Fruit fly (Drosophila melanogaster) whole organism, embryonic: ENCODE data around the gene CG12010.

Source experiments
- Abd-B ChIP-seq: fragments of 200-800 bp; sonication (Bioruptor generic); optimal IDR thresholded peaks from 2 replicates; lab custom pipeline; 2018; ENCODE audit warnings: missing biosample characterization, mild to moderate bottlenecking, missing genetic modification characterization, moderate library complexity
- Atf6 ChIP-seq: fragments of 200-800 bp; sonication (Bioruptor generic); IDR thresholded peaks from 2 replicates; pipeline ENCODE4 v1.3.6; 2022; ENCODE audit warnings: missing biosample characterization, missing genetic modification characterization
- Bdp1 ChIP-seq: fragments of 200-800 bp; sonication (Bioruptor generic); optimal IDR thresholded peaks from 3 replicates; lab custom pipeline; 2016; ENCODE audit warnings: missing biosample characterization, missing genetic modification characterization
- CG10321 ChIP-seq: fragments of 200-800 bp; sonication (Bioruptor generic); IDR thresholded peaks from 2 replicates; pipeline ENCODE4 v1.3.6; 2022; ENCODE audit warnings: missing biosample characterization, missing genetic modification characterization
- CG10462 ChIP-seq: fragments of 200-800 bp; sonication (Bioruptor generic); optimal IDR thresholded peaks from 2 replicates; lab custom pipeline; 2016; ENCODE audit warnings: missing biosample characterization, missing genetic modification characterization
- CG12155 ChIP-seq: fragments of 200-800 bp; sonication (Bioruptor generic); optimal IDR thresholded peaks from 3 replicates; lab custom pipeline; 2016; ENCODE audit warnings: missing biosample characterization, missing genetic modification characterization
- CG13624 ChIP-seq: fragments of 200-800 bp; sonication (Bioruptor generic); optimal IDR thresholded peaks from 2 replicates; lab custom pipeline; 2016; ENCODE audit warnings: missing biosample characterization, missing genetic modification characterization
- CG14965 ChIP-seq: fragments of 200-800 bp; sonication (Bioruptor generic); optimal IDR thresholded peaks from 2 replicates; lab custom pipeline; 2016; ENCODE audit warnings: missing biosample characterization, missing genetic modification characterization, borderline replicate concordance
- CG15073 ChIP-seq: fragments of 200-800 bp; sonication (Bioruptor generic); optimal IDR thresholded peaks from 2 replicates; lab custom pipeline; 2016; ENCODE audit warnings: missing biosample characterization, missing genetic modification characterization
- CG1529 ChIP-seq: fragments of 200-800 bp; sonication (Bioruptor generic); optimal IDR thresholded peaks from 3 replicates; lab custom pipeline; 2018; ENCODE audit warnings: missing biosample characterization, missing genetic modification characterization
- CG15479 ChIP-seq: fragments of 200-800 bp; sonication (Bioruptor generic); optimal IDR thresholded peaks from 3 replicates; lab custom pipeline; 2019; ENCODE audit warnings: missing biosample characterization, mild to moderate bottlenecking, missing genetic modification characterization, moderate library complexity
- CG16863 ChIP-seq: fragments of 200-800 bp; sonication (Bioruptor generic); optimal IDR thresholded peaks from 3 replicates; lab custom pipeline; 2016; ENCODE audit warnings: missing biosample characterization, missing genetic modification characterization
- CG18011 ChIP-seq: fragments of 200-800 bp; sonication (Bioruptor generic); optimal IDR thresholded peaks from 2 replicates; lab custom pipeline; 2017; ENCODE audit warnings: missing biosample characterization, missing genetic modification characterization, mild to moderate bottlenecking, moderate library complexity, missing genotype
- CG30020 ChIP-seq: fragments of 200-800 bp; optimal IDR thresholded peaks from 2 replicates; lab custom pipeline; 2019; ENCODE audit warnings: missing biosample characterization, mild to moderate bottlenecking, missing genetic modification characterization, moderate library complexity
- CG30431 ChIP-seq: fragments of 200-800 bp; sonication (Bioruptor generic); optimal IDR thresholded peaks from 2 replicates; lab custom pipeline; 2017; ENCODE audit warnings: missing biosample characterization, missing genetic modification characterization
- CG31365 ChIP-seq: fragments of 200-800 bp; sonication (Bioruptor generic); optimal IDR thresholded peaks from 2 replicates; lab custom pipeline; 2018; ENCODE audit warnings: missing biosample characterization, mild to moderate bottlenecking, missing genetic modification characterization
- CG3726 ChIP-seq: fragments of 200-800 bp; sonication (Bioruptor generic); IDR thresholded peaks from 3 replicates; pipeline ENCODE4, ENCODE4 v1.3.6; 2022; ENCODE audit warnings: missing biosample characterization, missing genetic modification characterization
- CG4328 ChIP-seq: fragments of 200-800 bp; sonication (Bioruptor generic); optimal IDR thresholded peaks from 3 replicates; lab custom pipeline; 2017; ENCODE audit warnings: missing biosample characterization, missing genetic modification reagents, missing genetic modification characterization
- CG4404 ChIP-seq: fragments of 200-800 bp; sonication (Bioruptor generic); IDR thresholded peaks from 2 replicates; pipeline ENCODE4 v1.3.6; 2022; ENCODE audit warnings: missing biosample characterization, missing genetic modification characterization
- CG8765 ChIP-seq: fragments of 200-800 bp; sonication (Bioruptor generic); IDR thresholded peaks from 2 replicates; pipeline ENCODE4 v1.3.6; 2022; ENCODE audit warnings: missing biosample characterization, missing genetic modification characterization
- CHES-1-like ChIP-seq: fragments of 200-800 bp; sonication (Bioruptor generic); optimal IDR thresholded peaks from 2 replicates; lab custom pipeline; 2016; ENCODE audit warnings: missing biosample characterization, missing genetic modification characterization
- Chrac-16 ChIP-seq: fragments of 200-800 bp; sonication (Bioruptor generic); optimal IDR thresholded peaks from 3 replicates; lab custom pipeline; 2016; ENCODE audit warnings: missing biosample characterization, missing genetic modification characterization
- Dip3 ChIP-seq: fragments of 200-800 bp; sonication (Bioruptor generic); optimal IDR thresholded peaks from 3 replicates; lab custom pipeline; 2016; ENCODE audit warnings: missing biosample characterization, missing genetic modification characterization
- Dp ChIP-seq: fragments of 200-800 bp; sonication (Bioruptor generic); optimal IDR thresholded peaks from 2 replicates; lab custom pipeline; 2018; ENCODE audit warnings: missing biosample characterization, mild to moderate bottlenecking, missing genetic modification characterization, moderate library complexity
- E2f1 ChIP-seq: fragments of 200-800 bp; sonication (Bioruptor generic); IDR thresholded peaks from 2 replicates; pipeline ENCODE4 v1.3.6; 2022; ENCODE audit warnings: missing biosample characterization, missing genetic modification characterization
- E2f2 ChIP-seq: fragments of 200-800 bp; sonication (Bioruptor generic); IDR thresholded peaks from 2 replicates; pipeline ENCODE4 v1.3.6; 2022; ENCODE audit warnings: missing biosample characterization, missing genetic modification characterization
- Ets65A ChIP-seq: fragments of 200-800 bp; sonication (Bioruptor generic); peaks from one replicate; lab custom pipeline; 2016; ENCODE audit warnings: missing biosample characterization, missing genetic modification characterization
- Hey ChIP-seq: fragments of 200-800 bp; sonication (Bioruptor generic); optimal IDR thresholded peaks from 3 replicates; lab custom pipeline; 2018; ENCODE audit warnings: missing biosample characterization, mild to moderate bottlenecking, missing genetic modification characterization
- Hmx ChIP-seq: fragments of 200-800 bp; sonication (Bioruptor generic); optimal IDR thresholded peaks from 2 replicates; lab custom pipeline; 2016; ENCODE audit warnings: missing biosample characterization, missing genetic modification characterization
- Lhr ChIP-seq: fragments of 200-800 bp; sonication (Bioruptor generic); optimal IDR thresholded peaks from 3 replicates; lab custom pipeline; 2017; ENCODE audit warnings: mild to moderate bottlenecking, missing biosample characterization, missing genetic modification reagents, missing genetic modification characterization
- Meics ChIP-seq: fragments of 200-800 bp; sonication (Bioruptor generic); optimal IDR thresholded peaks from 2 replicates; lab custom pipeline; 2017; ENCODE audit warnings: missing biosample characterization, mild to moderate bottlenecking, missing genetic modification characterization
- NC2α ChIP-seq: fragments of 200-800 bp; sonication (Bioruptor generic); optimal IDR thresholded peaks from 2 replicates; lab custom pipeline; 2016; ENCODE audit warnings: missing biosample characterization, missing genetic modification characterization
- Rfx ChIP-seq: fragments of 200-800 bp; sonication (Bioruptor generic); IDR thresholded peaks from 2 replicates; pipeline ENCODE4 v1.3.6; 2022; ENCODE audit warnings: missing biosample characterization, missing genetic modification characterization
- Rx ChIP-seq: fragments of 200-800 bp; sonication (Bioruptor generic); IDR thresholded peaks from 2 replicates; pipeline ENCODE4 v1.3.6; 2022; ENCODE audit warnings: missing biosample characterization, missing genetic modification characterization
- TFAM ChIP-seq: fragments of 200-800 bp; sonication (Bioruptor generic); optimal IDR thresholded peaks from 2 replicates; lab custom pipeline; 2017; ENCODE audit warnings: missing biosample characterization, missing genetic modification characterization, inconsistent platforms
- ase ChIP-seq: fragments of 200-800 bp; sonication (Bioruptor generic); IDR thresholded peaks from 3 replicates; pipeline ENCODE4 v1.3.6; 2022; ENCODE audit warnings: missing biosample characterization, missing genetic modification characterization
- az2 ChIP-seq: fragments of 200-800 bp; sonication (Bioruptor generic); optimal IDR thresholded peaks from 3 replicates; lab custom pipeline; 2016; ENCODE audit warnings: missing biosample characterization, missing genetic modification characterization
- bbx ChIP-seq: fragments of 200-800 bp; sonication (Bioruptor generic); IDR thresholded peaks from 2 replicates; pipeline ENCODE4 v1.3.6; 2022; ENCODE audit warnings: missing biosample characterization, missing genetic modification characterization; ENCODE audit not compliant: partially characterized antibody
- gfzf ChIP-seq: fragments of 200-800 bp; sonication (Bioruptor generic); optimal IDR thresholded peaks from 2 replicates; lab custom pipeline; 2016; ENCODE audit warnings: missing biosample characterization, mild to moderate bottlenecking, missing genetic modification characterization, moderate library complexity
- jumu ChIP-seq: fragments of 200-800 bp; sonication (Bioruptor generic); optimal IDR thresholded peaks from 3 replicates; lab custom pipeline; 2016; ENCODE audit warnings: missing biosample characterization, missing genetic modification characterization
- kah ChIP-seq: fragments of 200-800 bp; sonication (Bioruptor generic); optimal IDR thresholded peaks from 2 replicates; lab custom pipeline; 2018; ENCODE audit warnings: missing biosample characterization, mild to moderate bottlenecking, missing genetic modification characterization
- mam ChIP-seq: fragments of 200-800 bp; sonication (Bioruptor generic); optimal IDR thresholded peaks from 3 replicates; lab custom pipeline; 2016; ENCODE audit warnings: missing biosample characterization, missing genetic modification characterization
- odd ChIP-seq: fragments of 200-800 bp; sonication (Bioruptor generic); optimal IDR thresholded peaks from 2 replicates; lab custom pipeline; 2017; ENCODE audit warnings: missing biosample characterization, mild to moderate bottlenecking, missing genetic modification characterization
- onecut ChIP-seq: fragments of 200-800 bp; sonication (Bioruptor generic); IDR thresholded peaks from 2 replicates; pipeline ENCODE4 v1.3.6; 2022; ENCODE audit warnings: missing biosample characterization, missing genetic modification characterization
- phol ChIP-seq: fragments of 200-800 bp; sonication (Bioruptor generic); optimal IDR thresholded peaks from 3 replicates; lab custom pipeline; 2018; ENCODE audit warnings: missing biosample characterization, mild to moderate bottlenecking, missing genetic modification characterization, moderate library complexity
- ro ChIP-seq: fragments of 200-800 bp; sonication (Bioruptor generic); IDR thresholded peaks from 2 replicates; pipeline ENCODE4 v1.3.6; 2022; ENCODE audit warnings: missing biosample characterization, missing genetic modification characterization
- schlank ChIP-seq: fragments of 200-800 bp; sonication (Bioruptor generic); optimal IDR thresholded peaks from 2 replicates; lab custom pipeline; 2018; ENCODE audit warnings: missing biosample characterization, mild to moderate bottlenecking, missing genetic modification characterization
- sens-2 ChIP-seq: fragments of 200-800 bp; sonication (Bioruptor generic); IDR thresholded peaks from 2 replicates; pipeline ENCODE4 v1.3.6; 2022; ENCODE audit warnings: missing biosample characterization, missing genetic modification characterization
- sr ChIP-seq: fragments of 200-800 bp; sonication (Bioruptor generic); IDR thresholded peaks from 3 replicates; pipeline ENCODE4 v1.3.6; 2022; ENCODE audit warnings: missing biosample characterization, missing genetic modification characterization
- trem ChIP-seq: fragments of 200-800 bp; optimal IDR thresholded peaks from 3 replicates; lab custom pipeline; 2019; ENCODE audit warnings: missing biosample characterization, mild to moderate bottlenecking, missing genetic modification characterization, moderate library complexity
- unpg ChIP-seq: fragments of 200-800 bp; sonication (Bioruptor generic); optimal IDR thresholded peaks from 3 replicates; lab custom pipeline; 2018; ENCODE audit warnings: missing biosample characterization, mild to moderate bottlenecking, missing genetic modification characterization, moderate library complexity
- z ChIP-seq: fragments of 200-800 bp; sonication (Bioruptor generic); IDR thresholded peaks from 3 replicates; pipeline ENCODE4 v1.3.6; 2022; ENCODE audit warnings: missing biosample characterization, missing genetic modification characterization
- zen2 ChIP-seq: fragments of 200-800 bp; sonication (Bioruptor generic); IDR thresholded peaks from 3 replicates; pipeline ENCODE4 v1.3.6; 2022; ENCODE audit warnings: missing biosample characterization, missing genetic modification characterization; ENCODE audit not compliant: partially characterized antibody

Gene CG12010

DNA sequence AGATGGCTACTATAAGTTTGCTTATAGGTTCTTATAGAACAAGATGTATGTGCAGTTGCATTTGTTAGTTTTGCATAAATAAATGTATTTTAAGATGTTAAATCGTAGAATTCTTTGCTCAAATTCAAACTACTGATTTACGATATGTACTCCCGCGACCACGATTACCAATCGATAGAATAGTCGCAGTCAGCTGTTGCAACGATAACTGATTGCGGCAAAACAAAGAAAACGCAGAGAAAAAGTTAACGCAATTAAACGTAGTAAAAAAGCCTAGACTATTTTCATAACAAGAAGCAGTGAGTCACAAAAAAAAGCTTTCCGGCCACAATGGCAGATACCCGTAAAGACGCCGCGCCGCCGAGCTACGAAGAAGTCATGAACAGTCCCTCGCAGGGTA is 2.5 kb downstream of the CG12010 start, which contains the start of gene CG12012 (continued):
- no peak for TF ChIP-seq Atf6 (GFP tag; lab: Robert Waterston, UW)
- no peak for TF ChIP-seq CHES-1-like
- no peak for TF ChIP-seq CG14965 (GFP tag; lab: Kevin White, UChicago)
- TF ChIP-seq CG12155 (GFP tag; lab: Kevin White, UChicago), result no peak
- TF ChIP-seq E2f2 (GFP tag; lab: Robert Waterston, UW), result peak; percentile 85
- no peak for TF ChIP-seq CG4328 (GFP tag; lab: Kevin White, UChicago)
- TF ChIP-seq CG15479 (GFP tag; lab: Kevin White, UChicago), result no peak
- TF ChIP-seq Dip3 (GFP tag; lab: Kevin White, UChicago), result no peak
- peak; percentile 80 for TF ChIP-seq Dp (GFP tag; lab: Kevin White, UChicago)
- no peak for TF ChIP-seq CG10462
- TF ChIP-seq CG3726 (GFP tag; lab: Robert Waterston, UW), result no peak
- TF ChIP-seq trem (tag; lab: Kevin White, UChicago), result no peak
- TF ChIP-seq gfzf, result peak; percentile 5
- no peak for TF ChIP-seq CG8765 (GFP tag; lab: Robert Waterston, UW)
- TF ChIP-seq CG13624 (GFP tag; lab: Kevin White, UChicago), result no peak
- TF ChIP-seq CG30020 (tag; lab: Kevin White, UChicago), result no peak
- TF ChIP-seq zen2 (GFP tag; lab: Robert Waterston, UW), result peak; percentile 50; the same call in 1 of the 3 replicates
- no peak for TF ChIP-seq Chrac-16 (GFP tag; lab: Kevin White, UChicago)
- TF ChIP-seq kah (GFP tag; lab: Kevin White, UChicago), result no peak
- no peak for TF ChIP-seq CG30431 (GFP tag; lab: Kevin White, UChicago)
- TF ChIP-seq sr, result no peak
- no peak for TF ChIP-seq Rx (GFP tag; lab: Robert Waterston, UW)
- TF ChIP-seq CG15073, result no peak
- TF ChIP-seq CG10321, result no peak
- peak; percentile 51 for TF ChIP-seq bbx (GFP tag; lab: Robert Waterston, UW)
- no peak for TF ChIP-seq TFAM (GFP tag; lab: Kevin White, UChicago)
- TF ChIP-seq Ets65A (GFP tag; lab: Kevin White, UChicago), result peak; percentile 62
- TF ChIP-seq mam (GFP tag; lab: Kevin White, UChicago), result no peak
- no peak for TF ChIP-seq onecut
- TF ChIP-seq Hey, result no peak
- no peak for TF ChIP-seq CG31365 (tag; lab: Kevin White, UChicago)
- TF ChIP-seq Bdp1 (GFP tag; lab: Kevin White, UChicago), result no peak
- no peak for TF ChIP-seq schlank (tag; lab: Kevin White, UChicago)
- TF ChIP-seq ase, result no peak
- no peak for TF ChIP-seq CG18011 (GFP tag; lab: Kevin White, UChicago)
- no peak for TF ChIP-seq Hmx (GFP tag; lab: Kevin White, UChicago)
- no peak for TF ChIP-seq sens-2 (GFP tag; lab: Robert Waterston, UW)
- no peak for TF ChIP-seq ro (GFP tag; lab: Robert Waterston, UW)
- no peak for TF ChIP-seq CG16863
- no peak for TF ChIP-seq CG4404
- TF ChIP-seq jumu, result no peak
- TF ChIP-seq phol (tag; lab: Kevin White, UChicago), result no peak
- no peak for TF ChIP-seq Rfx
- no peak for TF ChIP-seq unpg (GFP tag; lab: Kevin White, UChicago)
- no peak for TF ChIP-seq Lhr (GFP tag; lab: Kevin White, UChicago)
- TF ChIP-seq z (GFP tag; lab: Robert Waterston, UW), result no peak
- TF ChIP-seq NC2α (GFP tag; lab: Kevin White, UChicago), result no peak
- no peak for TF ChIP-seq CG1529 (GFP tag; lab: Kevin White, UChicago)
- TF ChIP-seq az2 (GFP tag; lab: Kevin White, UChicago), result no peak
- TF ChIP-seq E2f1 (GFP tag; lab: Robert Waterston, UW), result no peak
- TF ChIP-seq odd (GFP tag; lab: Kevin White, UChicago), result no peak
- no peak for TF ChIP-seq Meics
- TF ChIP-seq Abd-B, result no peak
